Fruit fly (Drosophila melanogaster) whole organism, embryonic: Measurements from ENCODE around the gene CG6126.

Source experiments
- Bgb ChIP-seq: fragments of 200-800 bp; sonication (Bioruptor generic); IDR thresholded peaks from 2 replicates; pipeline ENCODE4 v1.3.6; 2022; ENCODE audit warnings: missing biosample characterization, missing genetic modification characterization; ENCODE audit not compliant: partially characterized antibody
- Bteb2 ChIP-seq: fragments of 200-800 bp; sonication (Bioruptor generic); optimal IDR thresholded peaks from 2 replicates; lab custom pipeline; 2016; ENCODE audit warnings: missing biosample characterization, missing genetic modification characterization
- CG10147 ChIP-seq: fragments of 200-800 bp; sonication (Bioruptor generic); optimal IDR thresholded peaks from 2 replicates; lab custom pipeline; 2019; ENCODE audit warnings: missing biosample characterization, mild to moderate bottlenecking, missing genetic modification characterization, moderate library complexity
- CG1024 ChIP-seq: fragments of 200-800 bp; sonication (Bioruptor generic); IDR thresholded peaks from 2 replicates; pipeline ENCODE4 v1.3.6; 2022; ENCODE audit warnings: missing biosample characterization, missing genetic modification characterization
- CG11560 ChIP-seq: fragments of 200-800 bp; sonication (Bioruptor generic); IDR thresholded peaks from 3 replicates; pipeline ENCODE4 v1.3.6; 2022; ENCODE audit warnings: missing biosample characterization, missing genetic modification characterization
- CG12104 ChIP-seq: fragments of 200-800 bp; sonication (Bioruptor generic); optimal IDR thresholded peaks from 3 replicates; lab custom pipeline; 2016; ENCODE audit warnings: missing biosample characterization, missing genetic modification characterization
- CG14050 ChIP-seq: fragments of 200-800 bp; sonication (Bioruptor generic); IDR thresholded peaks from 3 replicates; pipeline ENCODE4 v1.3.6; 2022; ENCODE audit warnings: missing biosample characterization, missing genetic modification characterization
- CG15011 ChIP-seq: fragments of 200-800 bp; sonication (Bioruptor generic); optimal IDR thresholded peaks from 3 replicates; lab custom pipeline; 2018; ENCODE audit warnings: missing biosample characterization, mild to moderate bottlenecking, missing genetic modification characterization
- CG1792 ChIP-seq: fragments of 200-800 bp; sonication (Bioruptor generic); optimal IDR thresholded peaks from 2 replicates; lab custom pipeline; 2016; ENCODE audit warnings: missing biosample characterization, missing genetic modification characterization
- CG2678 ChIP-seq: fragments of 200-800 bp; sonication (Bioruptor generic); optimal IDR thresholded peaks from 3 replicates; lab custom pipeline; 2019; ENCODE audit warnings: missing biosample characterization, mild to moderate bottlenecking, missing genetic modification characterization, moderate library complexity
- CG31224 ChIP-seq: fragments of 200-800 bp; sonication (Bioruptor generic); IDR thresholded peaks from 2 replicates; pipeline ENCODE4 v1.3.6; 2022; ENCODE audit warnings: missing biosample characterization, missing genetic modification characterization
- CG32532 ChIP-seq: fragments of 200-800 bp; sonication (Bioruptor generic); IDR thresholded peaks from 2 replicates; pipeline ENCODE4 v1.3.6; 2022; ENCODE audit warnings: missing biosample characterization, missing genetic modification characterization
- CG3407 ChIP-seq: fragments of 200-800 bp; sonication (Bioruptor generic); optimal IDR thresholded peaks from 2 replicates; lab custom pipeline; 2018; ENCODE audit warnings: missing biosample characterization, mild to moderate bottlenecking, missing genetic modification characterization
- CG3838 ChIP-seq: fragments of 200-800 bp; sonication (Bioruptor generic); optimal IDR thresholded peaks from 3 replicates; lab custom pipeline; 2016; ENCODE audit warnings: missing biosample characterization, missing genetic modification characterization
- CG5180 ChIP-seq: fragments of 200-800 bp; sonication (Bioruptor generic); optimal IDR thresholded peaks from 3 replicates; lab custom pipeline; 2017; ENCODE audit warnings: missing biosample characterization, missing genetic modification characterization, mild to moderate bottlenecking, moderate library complexity, missing genetic modification reagents
- CG6854 ChIP-seq: fragments of 200-800 bp; sonication (Bioruptor generic); optimal IDR thresholded peaks from 3 replicates; lab custom pipeline; 2017; ENCODE audit warnings: missing biosample characterization, mild to moderate bottlenecking, missing genetic modification characterization
- CG7271 ChIP-seq: fragments of 200-800 bp; sonication (Bioruptor generic); optimal IDR thresholded peaks from 2 replicates; lab custom pipeline; 2018; ENCODE audit warnings: missing biosample characterization, mild to moderate bottlenecking, missing genetic modification characterization, moderate library complexity
- CG8290 ChIP-seq, 3 experiments: fragments of 200-800 bp; sonication (Bioruptor generic); optimal IDR thresholded peaks; 2 replicates each; lab custom pipeline; 2016 to 2019; ENCODE audit warnings: missing biosample characterization in 3 of 3, missing genetic modification characterization in 3 of 3, mild to moderate bottlenecking in 2 of 3, moderate library complexity in 1 of 3
- Dad ChIP-seq: fragments of 200-800 bp; sonication (Bioruptor generic); optimal IDR thresholded peaks from 3 replicates; lab custom pipeline; 2016; ENCODE audit warnings: missing biosample characterization, missing genetic modification characterization
- Doc2 ChIP-seq: fragments of 200-800 bp; sonication (Bioruptor generic); IDR thresholded peaks from 2 replicates; pipeline ENCODE4 v1.3.6; 2022; ENCODE audit warnings: missing biosample characterization, missing genetic modification characterization
- Ets97D ChIP-seq: fragments of 200-800 bp; sonication (Bioruptor generic); optimal IDR thresholded peaks from 3 replicates; lab custom pipeline; 2016; ENCODE audit warnings: missing biosample characterization, missing genetic modification characterization
- Hsf ChIP-seq: fragments of 200-800 bp; sonication (Bioruptor generic); optimal IDR thresholded peaks from 3 replicates; lab custom pipeline; 2016; ENCODE audit warnings: missing biosample characterization, missing genetic modification characterization
- Kr ChIP-seq: fragments of 200-800 bp; sonication (Bioruptor generic); optimal IDR thresholded peaks from 2 replicates; lab custom pipeline; 2017; ENCODE audit warnings: missing biosample characterization, mild to moderate bottlenecking, missing genetic modification characterization
- MTF-1 ChIP-seq: fragments of 200-800 bp; sonication (Bioruptor generic); optimal IDR thresholded peaks from 2 replicates; lab custom pipeline; 2018; ENCODE audit warnings: missing biosample characterization, mild to moderate bottlenecking, missing genetic modification characterization, borderline replicate concordance
- Meics ChIP-seq: fragments of 200-800 bp; sonication (Bioruptor generic); optimal IDR thresholded peaks from 2 replicates; lab custom pipeline; 2017; ENCODE audit warnings: missing biosample characterization, mild to moderate bottlenecking, missing genetic modification characterization
- NK7.1 ChIP-seq: fragments of 200-800 bp; sonication (Bioruptor generic); optimal IDR thresholded peaks from 3 replicates; lab custom pipeline; 2016; ENCODE audit warnings: missing biosample characterization, missing genetic modification characterization
- Neu2 ChIP-seq: fragments of 200-800 bp; sonication (Bioruptor generic); optimal IDR thresholded peaks from 3 replicates; lab custom pipeline; 2016; ENCODE audit warnings: missing biosample characterization, missing genetic modification characterization, borderline replicate concordance
- Rfx ChIP-seq: fragments of 200-800 bp; sonication (Bioruptor generic); IDR thresholded peaks from 2 replicates; pipeline ENCODE4 v1.3.6; 2022; ENCODE audit warnings: missing biosample characterization, missing genetic modification characterization
- YL-1 ChIP-seq: fragments of 200-800 bp; sonication (Bioruptor generic); optimal IDR thresholded peaks from 3 replicates; lab custom pipeline; 2017; ENCODE audit warnings: missing biosample characterization, mild to moderate bottlenecking, missing genetic modification characterization
- amos ChIP-seq: fragments of 200-800 bp; sonication (Bioruptor generic); IDR thresholded peaks from 2 replicates; pipeline ENCODE4 v1.3.6; 2022; ENCODE audit warnings: missing biosample characterization, missing genetic modification characterization; ENCODE audit not compliant: partially characterized antibody
- ap ChIP-seq: fragments of 200-800 bp; sonication (Bioruptor generic); IDR thresholded peaks from 2 replicates; pipeline ENCODE4 v1.3.6; 2022; ENCODE audit warnings: missing biosample characterization, missing genetic modification characterization
- ara ChIP-seq: fragments of 200-800 bp; sonication (Bioruptor generic); IDR thresholded peaks from 2 replicates; pipeline ENCODE4 v1.3.6; 2022; ENCODE audit warnings: missing biosample characterization, missing genetic modification characterization
- cato ChIP-seq: fragments of 200-800 bp; sonication (Bioruptor generic); optimal IDR thresholded peaks from 2 replicates; lab custom pipeline; 2016; ENCODE audit warnings: missing biosample characterization, missing genetic modification characterization, borderline replicate concordance
- chif ChIP-seq, 2 experiments: fragments of 200-800 bp; sonication (Bioruptor generic); optimal IDR thresholded peaks; 3 replicates each; lab custom pipeline; 2016; ENCODE audit warnings: missing biosample characterization in 2 of 2, missing genetic modification characterization in 2 of 2
- crc ChIP-seq: fragments of 200-800 bp; sonication (Bioruptor generic); optimal IDR thresholded peaks from 2 replicates; lab custom pipeline; 2016; ENCODE audit warnings: missing biosample characterization, missing genetic modification characterization
- gem ChIP-seq: fragments of 200-800 bp; sonication (Bioruptor generic); optimal IDR thresholded peaks from 2 replicates; lab custom pipeline; 2019; ENCODE audit warnings: missing biosample characterization, mild to moderate bottlenecking, missing genetic modification characterization, moderate library complexity
- grau ChIP-seq: fragments of 200-800 bp; optimal IDR thresholded peaks from 3 replicates; lab custom pipeline; 2019; ENCODE audit warnings: missing biosample characterization, mild to moderate bottlenecking, missing genetic modification characterization, moderate library complexity
- jigr1 ChIP-seq: fragments of 200-800 bp; sonication (Bioruptor generic); IDR thresholded peaks from 3 replicates; pipeline ENCODE4 v1.3.6; 2022; ENCODE audit warnings: missing biosample characterization, missing genetic modification characterization
- lbe ChIP-seq: fragments of 200-800 bp; sonication (Bioruptor generic); optimal IDR thresholded peaks from 2 replicates; lab custom pipeline; 2016; ENCODE audit warnings: missing biosample characterization, mild to moderate bottlenecking, missing genetic modification characterization
- nom ChIP-seq: fragments of 200-800 bp; sonication (Bioruptor generic); optimal IDR thresholded peaks from 2 replicates; lab custom pipeline; 2017; ENCODE audit warnings: missing biosample characterization, missing genetic modification characterization, mild to moderate bottlenecking, moderate library complexity, missing genetic modification reagents
- odd ChIP-seq: fragments of 200-800 bp; sonication (Bioruptor generic); optimal IDR thresholded peaks from 2 replicates; lab custom pipeline; 2017; ENCODE audit warnings: missing biosample characterization, mild to moderate bottlenecking, missing genetic modification characterization
- pum ChIP-seq: fragments of 200-800 bp; sonication (Bioruptor generic); optimal IDR thresholded peaks from 2 replicates; lab custom pipeline; 2016; ENCODE audit warnings: missing biosample characterization, missing genetic modification characterization
- ranshi ChIP-seq: fragments of 200-800 bp; sonication (Bioruptor generic); IDR thresholded peaks from 2 replicates; pipeline ENCODE4 v1.3.6; 2022; ENCODE audit warnings: missing biosample characterization, missing genetic modification characterization
- ro ChIP-seq: fragments of 200-800 bp; sonication (Bioruptor generic); IDR thresholded peaks from 2 replicates; pipeline ENCODE4 v1.3.6; 2022; ENCODE audit warnings: missing biosample characterization, missing genetic modification characterization
- sc ChIP-seq, 3 experiments: fragments of >200 bp in 2 of 3; fragments of 200-800 bp in 1 of 3; sonication (Bioruptor generic) in 1 of 3; optimal IDR thresholded peaks; 2 replicates in 2 of 3; 3 replicates in 1 of 3; lab custom pipeline; 2017; ENCODE audit warnings: mild to moderate bottlenecking in 1 of 3, missing biosample characterization in 1 of 3, missing genetic modification characterization in 1 of 3, missing genetic modification reagents in 1 of 3
- sim ChIP-seq: fragments of 200-800 bp; sonication (Bioruptor generic); IDR thresholded peaks from 2 replicates; pipeline ENCODE4 v1.3.6; 2022; ENCODE audit warnings: missing biosample characterization, missing genetic modification characterization
- tgo ChIP-seq: fragments of 200-800 bp; sonication (Bioruptor generic); IDR thresholded peaks from 3 replicates; pipeline ENCODE4 v1.3.6; 2022; ENCODE audit warnings: missing biosample characterization, missing genetic modification characterization
- unpg ChIP-seq: fragments of 200-800 bp; sonication (Bioruptor generic); optimal IDR thresholded peaks from 3 replicates; lab custom pipeline; 2018; ENCODE audit warnings: missing biosample characterization, mild to moderate bottlenecking, missing genetic modification characterization, moderate library complexity

The CG6126 gene

dm6 chr3R:16214474-16215318, 11.8 kb upstream of the CG6126 start (continued):
- no peak for TF ChIP-seq Kr (GFP tag; lab: Kevin White, UChicago)
- no peak for TF ChIP-seq Bgb (GFP tag; lab: Robert Waterston, UW)
- peak; percentile 42 for TF ChIP-seq Hsf (GFP tag; lab: Kevin White, UChicago)
- no peak for TF ChIP-seq sc (optimal IDR thresholded peaks at IDR 0.05; lab: Kevin White, UChicago)
- TF ChIP-seq sc (GFP tag; optimal IDR thresholded peaks at IDR 0.05; lab: Kevin White, UChicago), result no peak
- TF ChIP-seq ro (GFP tag; lab: Robert Waterston, UW), result no peak
- TF ChIP-seq CG1024 (GFP tag; lab: Robert Waterston, UW), result no peak
- no peak for TF ChIP-seq ap (GFP tag; lab: Robert Waterston, UW)
- TF ChIP-seq Neu2, result no peak
- no peak for TF ChIP-seq CG3838 (GFP tag; lab: Kevin White, UChicago)
- no peak for TF ChIP-seq CG15011 (GFP tag; lab: Kevin White, UChicago)
- TF ChIP-seq lbe, result no peak
- TF ChIP-seq CG32532 (GFP tag; lab: Robert Waterston, UW), result 0 out of 2 replicates have a peak, but pooled peaks have one; percentile 5
- no peak for TF ChIP-seq CG3407 (GFP tag; lab: Kevin White, UChicago)
- no peak for TF ChIP-seq nom (GFP tag; lab: Kevin White, UChicago)
- no peak for TF ChIP-seq cato (GFP tag; lab: Kevin White, UChicago)
- peak; percentile 59 for TF ChIP-seq CG12104 (GFP tag; lab: Kevin White, UChicago)
- TF ChIP-seq jigr1 (GFP tag; lab: Robert Waterston, UW), result no peak
- peak; percentile 16 for TF ChIP-seq CG10147 (GFP tag; lab: Kevin White, UChicago)
- TF ChIP-seq ranshi (GFP tag; lab: Robert Waterston, UW), result no peak
- no peak for TF ChIP-seq CG31224
- TF ChIP-seq CG5180 (GFP tag; lab: Kevin White, UChicago), result no peak
- TF ChIP-seq crc (GFP tag; lab: Kevin White, UChicago), result no peak
- TF ChIP-seq grau (tag; lab: Kevin White, UChicago), result peak; percentile 59
- peak; percentile 8 for TF ChIP-seq Bteb2 (GFP tag; lab: Kevin White, UChicago)
- TF ChIP-seq pum (GFP tag; lab: Kevin White, UChicago), result no peak
- no peak for TF ChIP-seq Dad (GFP tag; lab: Kevin White, UChicago)
- no peak for TF ChIP-seq CG8290 (GFP tag; optimal IDR thresholded peaks at IDR 0.05; lab: Kevin White, UChicago)
- no peak for TF ChIP-seq CG8290 (tag; optimal IDR thresholded peaks at IDR 0.05; lab: Kevin White, UChicago)
- TF ChIP-seq Ets97D, result no peak
- TF ChIP-seq amos (GFP tag; lab: Robert Waterston, UW), result no peak
- TF ChIP-seq ara (GFP tag; lab: Robert Waterston, UW), result 0 out of 2 replicates have a peak, but pooled peaks have one; percentile 30
- no peak for TF ChIP-seq CG11560 (tag; lab: Robert Waterston, UW)
- peak; percentile 58 for TF ChIP-seq gem (tag; lab: Kevin White, UChicago)
- TF ChIP-seq unpg (GFP tag; lab: Kevin White, UChicago), result no peak
- peak; percentile 32 for TF ChIP-seq odd
- no peak for TF ChIP-seq Rfx (GFP tag; lab: Robert Waterston, UW)
- peak in 1 of 2 experiments; percentile 0 for TF ChIP-seq chif (GFP tag; optimal IDR thresholded peaks at IDR 0.05; lab: Kevin White, UChicago)
- no peak for TF ChIP-seq sim (GFP tag; lab: Robert Waterston, UW)
- no peak for TF ChIP-seq MTF-1 (GFP tag; lab: Kevin White, UChicago)
- TF ChIP-seq CG2678 (tag; lab: Kevin White, UChicago), result peak; percentile 72
- TF ChIP-seq CG1792 (GFP tag; lab: Kevin White, UChicago), result no peak
- TF ChIP-seq CG7271 (tag; lab: Kevin White, UChicago), result no peak
- TF ChIP-seq NK7.1, result no peak
- peak; percentile 41 for TF ChIP-seq CG6854 (GFP tag; lab: Kevin White, UChicago)
- no peak for TF ChIP-seq Doc2 (GFP tag; lab: Robert Waterston, UW)
- TF ChIP-seq YL-1 (GFP tag; lab: Kevin White, UChicago), result no peak
- no peak for TF ChIP-seq tgo (GFP tag; lab: Robert Waterston, UW)
- TF ChIP-seq CG14050 (GFP tag; lab: Robert Waterston, UW), result no peak
- TF ChIP-seq Meics (GFP tag; lab: Kevin White, UChicago), result peak; percentile 62
